Fruit fly (Drosophila melanogaster): ENCODE results near the gene TBC1D23.
A peak's percentile ranks its signal among the peaks of the same experiment; 100 is the strongest.

The TBC1D23 gene

dm6 chr2L:1144371-1145360, 15.6 kb downstream of the TBC1D23 start:
- peak; percentile 39 for TF ChIP-seq Hr3 (GFP tag; optimal IDR thresholded peaks at IDR 0.05)
- TF ChIP-seq org-1 (GFP tag; optimal IDR thresholded peaks at IDR 0.05): peak; percentile 37
- no peak for TF ChIP-seq CG12236 (GFP tag; optimal IDR thresholded peaks at IDR 0.05)
- TF ChIP-seq eve (GFP tag; optimal IDR thresholded peaks at IDR 0.05): no peak
- peak; percentile 78 for TF ChIP-seq exex (tag; optimal IDR thresholded peaks at IDR 0.05)
- no peak for TF ChIP-seq Asciz (GFP tag; optimal IDR thresholded peaks at IDR 0.05)
- no peak for TF ChIP-seq aop (GFP tag; IDR thresholded peaks at IDR 0.05)
- TF ChIP-seq zfh1 (GFP tag; IDR thresholded peaks at IDR 0.05): peak; percentile 51; the same call in 1 of the 3 replicates
- TF ChIP-seq CG8290 (GFP tag; optimal IDR thresholded peaks at IDR 0.05): no peak
- peak in 1 of 2 experiments; percentile 57 for TF ChIP-seq CG8290 (tag; optimal IDR thresholded peaks at IDR 0.05)
- TF ChIP-seq so (GFP tag; IDR thresholded peaks at IDR 0.05): no peak
- TF ChIP-seq Scr (GFP tag; IDR thresholded peaks at IDR 0.05; ENCODE audit: partially characterized antibody): no peak
- peak; percentile 32 for TF ChIP-seq zfh2 (GFP tag; optimal IDR thresholded peaks at IDR 0.05)
- TF ChIP-seq dysf (GFP tag; IDR thresholded peaks at IDR 0.05): 0 out of 3 replicates have a peak, but pooled peaks have one; percentile 40
- TF ChIP-seq CG12155 (GFP tag; optimal IDR thresholded peaks at IDR 0.05): peak; percentile 39
- no peak for TF ChIP-seq jigr1 (GFP tag; IDR thresholded peaks at IDR 0.05)
- TF ChIP-seq E2f1 (GFP tag; IDR thresholded peaks at IDR 0.05): no peak; the same call in 1 of the 2 replicates
- no peak for TF ChIP-seq p53 (GFP tag; optimal IDR thresholded peaks at IDR 0.05)
- no peak for TF ChIP-seq prd (optimal IDR thresholded peaks at IDR 0.05)
- TF ChIP-seq prd (GFP tag; IDR thresholded peaks at IDR 0.05): peak; percentile 54; the same call in 2 of the 3 replicates
- peak; percentile 59 for TF ChIP-seq Hsf (GFP tag; optimal IDR thresholded peaks at IDR 0.05)
- no peak for TF ChIP-seq CG4617 (GFP tag; optimal IDR thresholded peaks at IDR 0.05; ENCODE audit: borderline replicate concordance)
- peak in 1 of 2 experiments; percentile 40 for TF ChIP-seq Eip74EF (GFP tag; optimal IDR thresholded peaks at IDR 0.05)
- no peak for TF ChIP-seq scrt (GFP tag; optimal IDR thresholded peaks at IDR 0.05)
- no peak for TF ChIP-seq CG13775 (GFP tag; optimal IDR thresholded peaks at IDR 0.05)
- TF ChIP-seq knrl (GFP tag; IDR thresholded peaks at IDR 0.05; ENCODE audit: partially characterized antibody): no peak
- TF ChIP-seq CG10366 (GFP tag; IDR thresholded peaks at IDR 0.05): peak; percentile 29
- no peak for TF ChIP-seq vnd (GFP tag; IDR thresholded peaks at IDR 0.05; ENCODE audit: partially characterized antibody)
- no peak for TF ChIP-seq CG34224 (GFP tag; IDR thresholded peaks at IDR 0.05; ENCODE audit: partially characterized antibody)
- peak; percentile 16 for TF ChIP-seq CTCF (GFP tag; optimal IDR thresholded peaks at IDR 0.05)
- TF ChIP-seq CG32767 (GFP tag; IDR thresholded peaks at IDR 0.05): 0 out of 2 replicates have a peak, but pooled peaks have one; percentile 40
- peak; percentile 31 for TF ChIP-seq CG13894 (tag; optimal IDR thresholded peaks at IDR 0.05)
- no peak for TF ChIP-seq kay (GFP tag; optimal IDR thresholded peaks at IDR 0.05)
- peak; percentile 31 for TF ChIP-seq CG9727 (GFP tag; optimal IDR thresholded peaks at IDR 0.05)
- TF ChIP-seq dati (GFP tag; IDR thresholded peaks at IDR 0.05): no peak
- TF ChIP-seq kni (GFP tag; optimal IDR thresholded peaks at IDR 0.05): no peak
- TF ChIP-seq Ets97D (GFP tag; optimal IDR thresholded peaks at IDR 0.05): no peak
- TF ChIP-seq gcm2 (GFP tag; optimal IDR thresholded peaks at IDR 0.05): no peak
- no peak; the same call in 1 of the 2 replicates for TF ChIP-seq CG17328 (GFP tag; IDR thresholded peaks at IDR 0.05)
- TF ChIP-seq CG7786 (GFP tag; optimal IDR thresholded peaks at IDR 0.05): peak; percentile 30
- TF ChIP-seq gro (GFP tag; optimal IDR thresholded peaks at IDR 0.05): peak; percentile 38
- no peak for TF ChIP-seq CG18476 (GFP tag; optimal IDR thresholded peaks at IDR 0.05)
- no peak for TF ChIP-seq CG12299 (tag; optimal IDR thresholded peaks at IDR 0.05)
- 0 out of 2 replicates have a peak, but pooled peaks have one; percentile 13 for TF ChIP-seq seq (GFP tag; IDR thresholded peaks at IDR 0.05)
- no peak for TF ChIP-seq CG9876 (GFP tag; optimal IDR thresholded peaks at IDR 0.05)
- TF ChIP-seq CG10959 (GFP tag; IDR thresholded peaks at IDR 0.05): no peak
- peak; percentile 18 for TF ChIP-seq Camta (GFP tag; optimal IDR thresholded peaks at IDR 0.05)
- TF ChIP-seq vfl (GFP tag; optimal IDR thresholded peaks at IDR 0.05): no peak
- 0 out of 2 replicates have a peak, but pooled peaks have one; percentile 5 for TF ChIP-seq CG1024 (GFP tag; IDR thresholded peaks at IDR 0.05)

Data from whole organism, embryonic.